Worm (Caenorhabditis elegans): ENCODE measurements around the gene F44A2.3.

Gene F44A2.3

ce11 chrV:9293359-9293758 is 11.9 kb upstream of the F44A2.3 start:
- TF ChIP-seq M03D4.4 (tag; optimal IDR thresholded peaks at IDR 0.05) (peak; percentile 31), cnd-1 (tag; optimal IDR thresholded peaks at IDR 0.05) (peak; percentile 1), unc-39 (tag; optimal IDR thresholded peaks at IDR 0.05) (no peak), drap-1 (GFP tag; optimal IDR thresholded peaks at IDR 0.05) (peak; percentile 29), bed-3 (GFP tag; optimal IDR thresholded peaks at IDR 0.05) (peak; percentile 6), blmp-1 (tag; optimal IDR thresholded peaks at IDR 0.05) (no peak), mls-2 (tag; optimal IDR thresholded peaks at IDR 0.05) (peak; percentile 19), sem-2 (GFP tag; optimal IDR thresholded peaks at IDR 0.05) (no peak), ceh-43 (GFP tag; optimal IDR thresholded peaks at IDR 0.05) (peak; percentile 24), ceh-83 (GFP tag; optimal IDR thresholded peaks at IDR 0.05) (peak; percentile 25), ces-1 (GFP tag; optimal IDR thresholded peaks at IDR 0.05) (peak; percentile 59), sptf-1 (tag; optimal IDR thresholded peaks at IDR 0.05) (peak; percentile 61)

DNA sequence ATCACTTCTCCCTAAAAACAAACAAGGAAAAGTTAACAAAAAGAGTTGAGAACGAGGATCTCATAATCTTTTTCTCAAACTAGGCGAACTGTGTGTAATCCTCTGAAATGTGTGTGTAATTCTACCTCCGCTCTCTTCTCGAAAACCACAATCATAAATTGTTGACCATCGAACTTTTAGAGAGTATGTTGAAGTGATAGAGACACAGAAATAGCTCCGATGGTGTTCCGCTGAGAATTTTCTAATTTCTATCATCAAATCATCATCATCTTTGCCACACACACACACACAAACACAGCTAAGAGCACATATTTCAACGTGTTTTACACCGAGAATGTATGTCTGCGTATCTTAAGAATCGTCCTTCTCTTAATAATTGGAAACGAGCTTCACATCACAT is 9.6 kb upstream of the F44A2.3 start:
- TF ChIP-seq ceh-39 (tag; optimal IDR thresholded peaks at IDR 0.05) (no peak), elt-3 (tag; optimal IDR thresholded peaks at IDR 0.05) (no peak), mab-5 (tag; optimal IDR thresholded peaks at IDR 0.05) (no peak), unc-120 (tag; optimal IDR thresholded peaks at IDR 0.05; ENCODE audit: poor library complexity, severe bottlenecking) (peak; percentile 49), nhr-12 (tag; optimal IDR thresholded peaks at IDR 0.05) (no peak), nhr-237 (tag; optimal IDR thresholded peaks at IDR 0.05) (no peak), elt-1 (tag; optimal IDR thresholded peaks at IDR 0.05; ENCODE audit: borderline replicate concordance, insufficient read depth) (no peak), unc-62 (GFP tag; optimal IDR thresholded peaks at IDR 0.05) (peak; percentile 18), nhr-2 (tag; optimal IDR thresholded peaks at IDR 0.05) (no peak), M03D4.4 (tag; optimal IDR thresholded peaks at IDR 0.05) (no peak), pha-4 (tag; optimal IDR thresholded peaks at IDR 0.05) (peak; percentile 12), ces-1 (GFP tag; optimal IDR thresholded peaks at IDR 0.05) (no peak), hlh-1 (tag; optimal IDR thresholded peaks at IDR 0.05) (no peak)

DNA sequence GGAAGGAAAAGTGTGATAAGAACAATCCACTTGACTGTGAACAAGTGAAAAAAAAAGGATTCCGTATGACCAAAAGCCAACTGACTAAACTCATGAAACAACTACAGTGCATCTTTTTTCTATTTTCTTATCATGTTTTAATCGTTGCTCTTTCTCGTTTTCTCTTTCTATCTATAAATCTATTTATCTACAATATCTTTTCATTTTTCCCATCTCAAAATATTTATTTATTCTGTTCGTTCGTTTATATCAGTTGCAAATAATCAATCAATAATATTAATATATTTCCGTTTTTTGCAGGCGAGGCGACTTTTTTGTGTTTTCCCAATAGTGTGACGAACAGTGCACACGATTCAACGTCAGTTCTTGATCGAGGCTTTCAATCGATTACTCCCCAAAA is 7.9 kb upstream of the F44A2.3 start, which contains the start of gene F44A2.5:
Gene F44A2.5 (plus strand): TSS at position 301 of the 400 bp plus-strand sequence.
- no peak for TF ChIP-seq elt-3 (tag; optimal IDR thresholded peaks at IDR 0.05)
- TF ChIP-seq ceh-43 (GFP tag; optimal IDR thresholded peaks at IDR 0.05): no peak
- no peak for TF ChIP-seq snpc-4 (tag; optimal IDR thresholded peaks at IDR 0.05)
- TF ChIP-seq ces-1 (GFP tag; optimal IDR thresholded peaks at IDR 0.05): no peak
- TF ChIP-seq hlh-1 (tag; optimal IDR thresholded peaks at IDR 0.05): no peak
- TF ChIP-seq unc-120 (tag; optimal IDR thresholded peaks at IDR 0.05; ENCODE audit: poor library complexity, severe bottlenecking): no peak
- no peak for TF ChIP-seq mep-1 (tag; optimal IDR thresholded peaks at IDR 0.05)
- TF ChIP-seq elt-1 (tag; optimal IDR thresholded peaks at IDR 0.05; ENCODE audit: borderline replicate concordance, insufficient read depth): no peak
- no peak for TF ChIP-seq ztf-11 (tag; optimal IDR thresholded peaks at IDR 0.05)
- no peak for TF ChIP-seq mls-2 (tag; optimal IDR thresholded peaks at IDR 0.05)
- no peak for TF ChIP-seq lsy-2 (tag; optimal IDR thresholded peaks at IDR 0.05)
- no peak for TF ChIP-seq ceh-83 (GFP tag; optimal IDR thresholded peaks at IDR 0.05)
- no peak for TF ChIP-seq blmp-1 (tag; optimal IDR thresholded peaks at IDR 0.05)
- TF ChIP-seq nhr-28 (tag; optimal IDR thresholded peaks at IDR 0.05): no peak
- no peak for TF ChIP-seq mab-5 (tag; optimal IDR thresholded peaks at IDR 0.05)
- TF ChIP-seq cnd-1 (tag; optimal IDR thresholded peaks at IDR 0.05): no peak

- TF ChIP-seq ztf-11 (tag; optimal IDR thresholded peaks at IDR 0.05): no peak
- no peak for TF ChIP-seq unc-39 (tag; optimal IDR thresholded peaks at IDR 0.05)
- no peak for TF ChIP-seq bed-3 (GFP tag; optimal IDR thresholded peaks at IDR 0.05)
- no peak for TF ChIP-seq ham-2 (GFP tag; optimal IDR thresholded peaks at IDR 0.05)
- TF ChIP-seq elt-1 (tag; optimal IDR thresholded peaks at IDR 0.05; ENCODE audit: borderline replicate concordance, insufficient read depth): no peak
- no peak for TF ChIP-seq nhr-28 (tag; optimal IDR thresholded peaks at IDR 0.05)
Observed at ce11 chrV:9303026-9303425, 2.2 kb upstream of the F44A2.3 start, which contains the start of gene nhr-39. TSS of gene nhr-39 (plus strand) at chrV:9303326.

- peak; percentile 2 for TF ChIP-seq ces-1 (GFP tag; optimal IDR thresholded peaks at IDR 0.05)
- TF ChIP-seq lin-13 (tag; optimal IDR thresholded peaks at IDR 0.05): no peak
Observed at ce11 chrV:9312377-9312776, 7.2 kb downstream of the F44A2.3 start.

- TF ChIP-seq elt-1 (tag; optimal IDR thresholded peaks at IDR 0.05; ENCODE audit: borderline replicate concordance, insufficient read depth) (no peak), unc-39 (tag; optimal IDR thresholded peaks at IDR 0.05) (no peak), lin-13 (tag; optimal IDR thresholded peaks at IDR 0.05) (no peak), unc-120 (tag; optimal IDR thresholded peaks at IDR 0.05; ENCODE audit: poor library complexity, severe bottlenecking) (no peak), elt-3 (tag; optimal IDR thresholded peaks at IDR 0.05) (no peak), ztf-11 (tag; optimal IDR thresholded peaks at IDR 0.05) (no peak), hlh-1 (tag; optimal IDR thresholded peaks at IDR 0.05) (no peak), ceh-43 (GFP tag; optimal IDR thresholded peaks at IDR 0.05) (no peak), snpc-4 (tag; optimal IDR thresholded peaks at IDR 0.05) (no peak), cnd-1 (tag; optimal IDR thresholded peaks at IDR 0.05) (no peak), ceh-39 (tag; optimal IDR thresholded peaks at IDR 0.05) (no peak)
Observed at ce11 chrV:9314408-9314807, 9.2 kb downstream of the F44A2.3 start.

All from whole organism, mixed stage, embryonic.